Worm (Caenorhabditis elegans) whole organism, L3 larva: ENCODE data around the gene act-5.

Experiments used
- R02D3.7 ChIP-seq: fragments of 150-350 bp; optimal IDR thresholded peaks from 2 replicates; lab custom pipeline; 2014; ENCODE audit warnings: missing biosample characterization, missing genetic modification characterization
- ama-1 ChIP-seq: fragments of 150-350 bp; optimal IDR thresholded peaks from 2 replicates; lab custom pipeline; 2018
- lin-39 ChIP-seq: fragments of 150-350 bp; optimal IDR thresholded peaks from 2 replicates; lab custom pipeline; 2018; ENCODE audit warnings: missing biosample characterization, missing genetic modification reagents, missing genetic modification characterization

- no peak for TF ChIP-seq ama-1 (lab: Kevin White, UChicago)
- no peak for TF ChIP-seq lin-39
- TF ChIP-seq R02D3.7 (tag; lab: Kevin White, UChicago), result no peak
Measured at ce11 chrIII:13652708-13653107, 46.8 kb upstream of the act-5 start.
